Fruit fly (Drosophila melanogaster) whole organism, adult: ENCODE data around the gene Or88a.

ENCODE experiments used
- CG11617 ChIP-seq: fragments of 200-800 bp; sonication (Bioruptor generic); optimal IDR thresholded peaks from 2 replicates; lab custom pipeline; 2017; ENCODE audit warnings: mild to moderate bottlenecking, missing biosample characterization, missing genetic modification reagents, missing genetic modification characterization
- CG12768 ChIP-seq: fragments of 200-800 bp; sonication (Bioruptor generic); optimal IDR thresholded peaks from 2 replicates; lab custom pipeline; 2017; ENCODE audit warnings: missing biosample characterization, missing genetic modification characterization, mild to moderate bottlenecking, moderate library complexity, missing genetic modification reagents
- CG14711 ChIP-seq: fragments of 200-800 bp; sonication (Bioruptor generic); optimal IDR thresholded peaks from 2 replicates; lab custom pipeline; 2018; ENCODE audit warnings: missing biosample characterization, mild to moderate bottlenecking, missing genetic modification characterization, moderate library complexity
- CG1620 ChIP-seq: fragments of 200-800 bp; sonication (Bioruptor generic); optimal IDR thresholded peaks from 2 replicates; lab custom pipeline; 2016; ENCODE audit warnings: missing biosample characterization, missing genetic modification characterization
- CG33017 ChIP-seq: fragments of 200-800 bp; sonication (Bioruptor generic); optimal IDR thresholded peaks from 2 replicates; lab custom pipeline; 2018; ENCODE audit warnings: missing biosample characterization, mild to moderate bottlenecking, missing genetic modification characterization, moderate library complexity
- CG5204 ChIP-seq: fragments of 200-800 bp; sonication (Bioruptor generic); optimal IDR thresholded peaks from 2 replicates; lab custom pipeline; 2016; ENCODE audit warnings: missing biosample characterization, missing genetic modification characterization
- CG7045 ChIP-seq: fragments of 200-800 bp; sonication (Bioruptor generic); optimal IDR thresholded peaks from 2 replicates; lab custom pipeline; 2017; ENCODE audit warnings: missing biosample characterization, mild to moderate bottlenecking, missing genetic modification characterization
- CG7101 ChIP-seq: fragments of 200-800 bp; sonication (Bioruptor generic); optimal IDR thresholded peaks from 2 replicates; lab custom pipeline; 2018; ENCODE audit warnings: missing biosample characterization, mild to moderate bottlenecking, missing genetic modification characterization, moderate library complexity
- Clk ChIP-seq: fragments of 200-800 bp; sonication (Bioruptor generic); optimal IDR thresholded peaks from 2 replicates; lab custom pipeline; 2017; ENCODE audit warnings: missing biosample characterization, missing genetic modification characterization
- Crg-1 ChIP-seq: fragments of 200-800 bp; sonication (Bioruptor generic); optimal IDR thresholded peaks from 2 replicates; lab custom pipeline; 2016; ENCODE audit warnings: missing biosample characterization, missing genetic modification characterization
- Hr96 ChIP-seq: fragments of 200-800 bp; sonication (Bioruptor generic); optimal IDR thresholded peaks from 2 replicates; lab custom pipeline; 2016; ENCODE audit warnings: missing biosample characterization, missing genetic modification characterization
- Mnt ChIP-seq: fragments of 200-800 bp; sonication (Bioruptor generic); optimal IDR thresholded peaks from 2 replicates; lab custom pipeline; 2016; ENCODE audit warnings: missing biosample characterization, mild to moderate bottlenecking, missing genetic modification characterization
- bab1 ChIP-seq: fragments of 200-800 bp; sonication (Bioruptor generic); optimal IDR thresholded peaks from 3 replicates; lab custom pipeline; 2019; ENCODE audit warnings: missing biosample characterization, mild to moderate bottlenecking, missing genetic modification characterization, moderate library complexity
- cic ChIP-seq: fragments of 200-800 bp; sonication (Bioruptor generic); optimal IDR thresholded peaks from 2 replicates; lab custom pipeline; 2017; ENCODE audit warnings: missing biosample characterization, mild to moderate bottlenecking, missing genetic modification characterization, moderate library complexity
- cnc ChIP-seq, 2 experiments: fragments of >200 bp; optimal IDR thresholded peaks; 2 replicates each; lab custom pipeline; 2017
- kay ChIP-seq: fragments of 200-800 bp; sonication (Bioruptor generic); peaks from one replicate; lab custom pipeline; 2016; ENCODE audit warnings: missing biosample characterization, missing genetic modification characterization, borderline replicate concordance
- ovo ChIP-seq: fragments of 200-800 bp; sonication (Bioruptor generic); optimal IDR thresholded peaks from 2 replicates; lab custom pipeline; 2016; ENCODE audit warnings: missing biosample characterization, missing genetic modification characterization
- pad ChIP-seq: fragments of 200-800 bp; sonication (Bioruptor generic); optimal IDR thresholded peaks from 3 replicates; lab custom pipeline; 2017; ENCODE audit warnings: missing biosample characterization, missing genetic modification characterization, mild to moderate bottlenecking, moderate library complexity, missing genetic modification reagents
- tj ChIP-seq: fragments of 200-800 bp; sonication (Bioruptor generic); optimal IDR thresholded peaks from 3 replicates; lab custom pipeline; 2017; ENCODE audit warnings: missing biosample characterization, mild to moderate bottlenecking, missing genetic modification characterization, moderate library complexity
- toe ChIP-seq: fragments of 200-800 bp; sonication (Bioruptor generic); optimal IDR thresholded peaks from 2 replicates; lab custom pipeline; 2016; ENCODE audit warnings: missing biosample characterization, missing genetic modification characterization

The Or88a gene

DNA sequence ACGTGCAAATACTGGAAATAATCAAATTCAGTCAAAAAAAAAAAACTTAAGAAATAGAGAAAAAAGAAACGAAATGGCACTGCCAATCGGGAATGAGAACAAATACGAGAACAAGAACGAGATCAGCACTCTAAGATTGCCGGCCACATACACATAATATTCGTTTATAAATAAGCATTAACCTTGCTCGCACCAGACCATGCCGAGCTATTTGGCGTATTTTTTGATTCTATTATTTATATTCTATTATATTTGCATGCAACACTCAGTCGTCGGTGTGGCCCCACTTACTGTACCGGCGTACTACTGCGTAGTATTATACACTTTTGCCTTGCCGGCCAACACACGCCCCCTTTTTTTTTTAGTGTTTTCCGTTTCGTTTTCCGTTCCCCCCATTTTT is 38.6 kb upstream of the Or88a start:
- TF ChIP-seq kay (GFP tag; lab: Kevin White, UChicago) (no peak), Mnt (GFP tag; lab: Kevin White, UChicago) (peak; percentile 25), Hr96 (GFP tag; lab: Kevin White, UChicago) (no peak), Clk (GFP tag; lab: Kevin White, UChicago) (no peak), CG5204 (GFP tag; lab: Kevin White, UChicago) (peak; percentile 30), CG7045 (GFP tag; lab: Kevin White, UChicago) (peak; percentile 7), pad (GFP tag; lab: Kevin White, UChicago) (no peak), CG14711 (peak; percentile 20)

DNA sequence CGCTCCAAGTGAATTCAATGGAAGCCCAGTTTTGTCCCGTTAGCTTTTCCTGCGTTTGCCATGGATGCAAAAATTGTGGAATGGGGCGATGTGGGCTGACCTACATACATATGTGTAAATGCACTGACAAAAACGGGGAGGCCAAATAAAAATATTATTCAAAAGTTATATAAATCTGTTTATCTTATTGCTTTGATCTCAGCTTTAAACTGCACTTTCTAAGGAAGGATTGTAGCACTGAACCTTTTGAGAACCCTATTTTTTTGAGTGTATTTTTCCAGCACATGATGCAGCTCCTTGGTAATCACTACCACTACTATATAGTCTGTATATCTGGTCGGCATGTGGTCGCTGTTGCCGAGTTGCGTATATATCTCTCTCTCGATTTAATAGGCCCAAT is 32.2 kb upstream of the Or88a start:
- no peak for TF ChIP-seq CG11617 (GFP tag; lab: Kevin White, UChicago)
- no peak for TF ChIP-seq ovo (GFP tag; lab: Kevin White, UChicago)
- peak; percentile 16 for TF ChIP-seq CG14711
- no peak for TF ChIP-seq CG1620
- peak; percentile 32 for TF ChIP-seq CG12768 (GFP tag; lab: Kevin White, UChicago)
- peak; percentile 17 for TF ChIP-seq kay (GFP tag; lab: Kevin White, UChicago)
- TF ChIP-seq Clk (GFP tag; lab: Kevin White, UChicago), result peak; percentile 1
- no peak for TF ChIP-seq CG33017 (tag; lab: Kevin White, UChicago)
- no peak for TF ChIP-seq tj (GFP tag; lab: Kevin White, UChicago)
- no peak for TF ChIP-seq CG7101 (tag; lab: Kevin White, UChicago)
- TF ChIP-seq Mnt (GFP tag; lab: Kevin White, UChicago), result no peak
- TF ChIP-seq Crg-1 (GFP tag; lab: Kevin White, UChicago), result no peak
- no peak for TF ChIP-seq pad (GFP tag; lab: Kevin White, UChicago)
- TF ChIP-seq CG5204 (GFP tag; lab: Kevin White, UChicago), result no peak
- no peak for TF ChIP-seq toe (GFP tag; lab: Kevin White, UChicago)
- no peak for TF ChIP-seq cic (GFP tag; lab: Kevin White, UChicago)
- TF ChIP-seq CG7045 (GFP tag; lab: Kevin White, UChicago), result peak; percentile 34
- TF ChIP-seq cnc (optimal IDR thresholded peaks at IDR 0.05; lab: Kevin White, UChicago), result no peak
- TF ChIP-seq bab1 (GFP tag; lab: Kevin White, UChicago), result no peak
- TF ChIP-seq Hr96 (GFP tag; lab: Kevin White, UChicago), result no peak

DNA sequence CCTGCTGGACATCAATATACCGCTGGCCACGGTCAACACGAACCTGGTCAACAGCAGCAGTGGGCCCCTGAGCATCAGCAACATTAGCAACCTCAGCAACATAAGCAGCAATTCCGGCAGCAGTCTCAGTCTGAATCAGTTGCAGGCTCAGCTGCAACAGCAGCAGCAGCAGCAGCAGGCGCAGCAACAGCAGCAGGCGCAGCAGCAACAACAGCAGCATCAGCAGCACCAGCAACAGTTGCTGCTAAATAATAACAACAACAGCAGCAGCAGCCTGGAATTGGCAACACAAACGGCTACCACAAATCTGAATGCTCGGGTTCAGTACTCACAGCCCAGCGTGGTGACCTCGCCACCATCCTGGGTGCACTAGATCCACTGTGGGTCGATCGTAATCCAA is 27.7 kb upstream of the Or88a start:
- TF ChIP-seq Crg-1 (GFP tag; lab: Kevin White, UChicago) (no peak), CG14711 (no peak), CG11617 (GFP tag; lab: Kevin White, UChicago) (no peak), CG12768 (GFP tag; lab: Kevin White, UChicago) (no peak), cnc (optimal IDR thresholded peaks at IDR 0.05; lab: Kevin White, UChicago) (no peak), CG7101 (tag; lab: Kevin White, UChicago) (no peak), cic (GFP tag; lab: Kevin White, UChicago) (no peak), toe (GFP tag; lab: Kevin White, UChicago) (no peak), bab1 (GFP tag; lab: Kevin White, UChicago) (no peak), CG5204 (GFP tag; lab: Kevin White, UChicago) (no peak), CG1620 (no peak)

DNA sequence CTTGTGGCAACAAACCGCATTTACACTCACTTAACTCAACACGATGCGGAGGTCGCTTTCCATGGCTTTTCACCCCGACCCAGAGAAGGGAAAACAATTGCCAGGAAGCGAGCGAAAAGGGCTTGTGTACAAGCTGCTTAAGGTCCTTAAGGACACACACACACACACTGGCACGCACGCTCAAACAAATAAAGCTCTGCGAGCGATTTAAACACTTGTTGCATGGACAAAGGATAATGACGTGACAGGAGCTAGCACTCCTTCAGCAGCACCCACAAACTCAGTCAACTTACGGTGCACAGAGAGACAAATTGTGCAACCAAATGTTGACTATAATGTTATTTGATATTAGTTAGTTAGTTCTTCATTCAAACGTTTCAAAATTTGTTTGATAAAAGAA is 23.7 kb upstream of the Or88a start:
- TF ChIP-seq CG7101 (tag; lab: Kevin White, UChicago) (no peak), pad (GFP tag; lab: Kevin White, UChicago) (no peak), CG12768 (GFP tag; lab: Kevin White, UChicago) (no peak), Crg-1 (GFP tag; lab: Kevin White, UChicago) (no peak), kay (GFP tag; lab: Kevin White, UChicago) (no peak), toe (GFP tag; lab: Kevin White, UChicago) (no peak), Clk (GFP tag; lab: Kevin White, UChicago) (no peak), CG14711 (no peak), CG11617 (GFP tag; lab: Kevin White, UChicago) (no peak), CG7045 (GFP tag; lab: Kevin White, UChicago) (no peak), CG5204 (GFP tag; lab: Kevin White, UChicago) (no peak), CG33017 (tag; lab: Kevin White, UChicago) (no peak), cic (GFP tag; lab: Kevin White, UChicago) (no peak), Hr96 (GFP tag; lab: Kevin White, UChicago) (no peak)

DNA sequence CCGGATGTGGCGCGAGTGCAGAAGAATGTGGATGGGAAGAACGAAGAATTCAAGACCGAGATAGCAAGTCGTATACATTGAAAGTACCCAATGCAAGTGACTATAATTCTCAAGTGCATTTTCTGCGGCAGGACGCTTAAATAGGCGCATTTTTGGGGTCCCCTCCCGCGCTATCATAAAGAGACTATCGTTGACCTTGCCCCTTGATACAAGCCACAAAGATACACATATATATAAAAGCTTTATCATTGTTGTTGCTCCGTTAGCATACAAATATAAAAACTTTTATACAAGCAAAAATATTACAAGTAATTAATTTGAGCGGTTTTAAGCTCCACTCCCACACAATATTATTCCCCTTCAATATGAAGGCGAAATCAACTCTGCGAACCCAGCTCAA is 21.1 kb upstream of the Or88a start:
- TF ChIP-seq CG7101 (tag; lab: Kevin White, UChicago) (no peak), cic (GFP tag; lab: Kevin White, UChicago) (no peak), CG12768 (GFP tag; lab: Kevin White, UChicago) (no peak), pad (GFP tag; lab: Kevin White, UChicago) (no peak), CG7045 (GFP tag; lab: Kevin White, UChicago) (no peak), toe (GFP tag; lab: Kevin White, UChicago) (no peak)

DNA sequence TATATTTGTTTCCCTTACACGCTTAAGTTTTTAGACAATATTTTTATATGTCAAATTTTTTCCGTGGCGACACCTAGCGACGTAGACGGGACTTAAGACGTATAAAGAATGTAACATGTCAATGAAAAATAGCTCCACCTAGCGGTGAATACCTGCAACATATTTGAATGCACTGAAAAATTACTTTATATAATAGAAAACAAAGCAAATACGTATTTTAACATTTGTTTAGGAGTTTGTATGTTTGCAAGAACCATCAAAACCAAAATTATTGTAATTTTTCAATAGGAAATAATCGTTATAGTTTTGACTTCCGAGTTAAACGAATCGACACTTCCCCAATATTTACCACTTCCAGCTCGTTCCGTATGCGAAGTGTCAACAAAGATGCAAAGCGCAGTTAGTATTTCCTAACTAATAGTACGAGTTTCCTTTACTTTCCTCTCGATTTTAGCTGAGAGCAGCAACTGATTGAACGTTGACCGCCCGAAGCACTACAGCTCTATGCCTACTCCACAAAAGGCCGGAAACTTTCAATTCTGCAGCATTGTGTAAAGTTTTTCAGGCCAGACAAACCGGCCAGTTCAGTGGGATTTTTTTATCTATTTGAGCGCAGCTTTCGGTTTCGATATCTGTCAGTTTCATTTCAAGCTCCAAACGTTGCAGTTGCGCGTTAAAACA is 20.2 kb upstream of the Or88a start, which contains the start of gene Npc2b:
Gene Npc2b, plus strand, starts transcription at position 631 of the 681 bp plus-strand sequence.
- TF ChIP-seq tj (GFP tag; lab: Kevin White, UChicago) (no peak), CG12768 (GFP tag; lab: Kevin White, UChicago) (peak; percentile 20), CG1620 (peak; percentile 71), kay (GFP tag; lab: Kevin White, UChicago) (peak; percentile 5), toe (GFP tag; lab: Kevin White, UChicago) (peak; percentile 42), cic (GFP tag; lab: Kevin White, UChicago) (no peak), CG11617 (GFP tag; lab: Kevin White, UChicago) (no peak), CG33017 (tag; lab: Kevin White, UChicago) (peak; percentile 37), Mnt (GFP tag; lab: Kevin White, UChicago) (peak; percentile 17), Hr96 (GFP tag; lab: Kevin White, UChicago) (no peak), cnc (optimal IDR thresholded peaks at IDR 0.05; lab: Kevin White, UChicago) (no peak), CG7045 (GFP tag; lab: Kevin White, UChicago) (peak; percentile 14), Crg-1 (GFP tag; lab: Kevin White, UChicago) (no peak), Clk (GFP tag; lab: Kevin White, UChicago) (no peak), pad (GFP tag; lab: Kevin White, UChicago) (no peak), CG14711 (no peak), CG5204 (GFP tag; lab: Kevin White, UChicago) (no peak), CG7101 (tag; lab: Kevin White, UChicago) (peak; percentile 34), ovo (GFP tag; lab: Kevin White, UChicago) (peak; percentile 12), bab1 (GFP tag; lab: Kevin White, UChicago) (no peak)
